Fruit fly (Drosophila melanogaster): ENCODE data around the gene Argk2.

Argk2 gene

dm6 chr3L:9051830-9052259 lies 4.6 kb downstream of the Argk2 start (continued):
- TF ChIP-seq CG17385 (GFP tag; optimal IDR thresholded peaks at IDR 0.05) (no peak), ci (GFP tag; IDR thresholded peaks at IDR 0.05) (no peak), CG9797 (GFP tag; optimal IDR thresholded peaks at IDR 0.05) (no peak), CG2889 (GFP tag; IDR thresholded peaks at IDR 0.05) (no peak), gcm2 (GFP tag; optimal IDR thresholded peaks at IDR 0.05) (no peak), CG1233 (GFP tag; optimal IDR thresholded peaks at IDR 0.05) (no peak), CG16779 (GFP tag; IDR thresholded peaks at IDR 0.05) (no peak), CG31365 (tag; optimal IDR thresholded peaks at IDR 0.05) (no peak), CG10543 (GFP tag; optimal IDR thresholded peaks at IDR 0.05) (no peak), CG9876 (GFP tag; optimal IDR thresholded peaks at IDR 0.05) (no peak), CG10431 (GFP tag; optimal IDR thresholded peaks at IDR 0.05) (no peak), vvl (GFP tag; IDR thresholded peaks at IDR 0.05) (no peak), Trl (optimal IDR thresholded peaks at IDR 0.05) (peak; percentile 47 to 51), Trl (GFP tag; optimal IDR thresholded peaks at IDR 0.05) (no peak), luna (GFP tag; optimal IDR thresholded peaks at IDR 0.05) (no peak), CG31388 (GFP tag; optimal IDR thresholded peaks at IDR 0.05) (no peak), CG11695 (GFP tag; IDR thresholded peaks at IDR 0.05) (peak; percentile 15; the same call in 1 of the 3 replicates), Usf (GFP tag; optimal IDR thresholded peaks at IDR 0.05) (no peak), CG11456 (GFP tag; IDR thresholded peaks at IDR 0.05) (no peak), CG15269 (tag; optimal IDR thresholded peaks at IDR 0.05) (no peak), Deaf1 (tag; optimal IDR thresholded peaks at IDR 0.05) (peak; percentile 94), gce (GFP tag; IDR thresholded peaks at IDR 0.05) (no peak), tgo (GFP tag; IDR thresholded peaks at IDR 0.05) (no peak), so (GFP tag; IDR thresholded peaks at IDR 0.05) (no peak), Awh (GFP tag; IDR thresholded peaks at IDR 0.05) (no peak), C15 (GFP tag; IDR thresholded peaks at IDR 0.05) (no peak), scrt (GFP tag; optimal IDR thresholded peaks at IDR 0.05) (peak; percentile 92), mam (GFP tag; optimal IDR thresholded peaks at IDR 0.05) (no peak), Ravus (GFP tag; IDR thresholded peaks at IDR 0.05) (no peak), kni (GFP tag; optimal IDR thresholded peaks at IDR 0.05) (peak; percentile 50), fru (optimal IDR thresholded peaks at IDR 0.05) (no peak), Tbp (GFP tag; optimal IDR thresholded peaks at IDR 0.05) (no peak), Dbx (GFP tag; IDR thresholded peaks at IDR 0.05) (no peak), CG31441 (GFP tag; IDR thresholded peaks at IDR 0.05) (no peak), Kr (GFP tag; optimal IDR thresholded peaks at IDR 0.05) (no peak), CG17612 (GFP tag; IDR thresholded peaks at IDR 0.05) (no peak), CG1832 (GFP tag; optimal IDR thresholded peaks at IDR 0.05) (no peak), CG13296 (GFP tag; optimal IDR thresholded peaks at IDR 0.05) (no peak), Adf1 (GFP tag; IDR thresholded peaks at IDR 0.05) (peak; percentile 40; the same call in 1 of the 2 replicates), tio (GFP tag; optimal IDR thresholded peaks at IDR 0.05) (no peak), caup (GFP tag; optimal IDR thresholded peaks at IDR 0.05; ENCODE audit: severe bottlenecking) (no peak), CG13894 (tag; optimal IDR thresholded peaks at IDR 0.05) (peak; percentile 68), CG17328 (GFP tag; IDR thresholded peaks at IDR 0.05) (no peak), hb (GFP tag; IDR thresholded peaks at IDR 0.05; ENCODE audit: partially characterized antibody) (no peak), crol (GFP tag; IDR thresholded peaks at IDR 0.05) (peak; percentile 69), gcm (GFP tag; optimal IDR thresholded peaks at IDR 0.05) (peak; percentile 14), rib (GFP tag; IDR thresholded peaks at IDR 0.05) (no peak), NC2α (GFP tag; optimal IDR thresholded peaks at IDR 0.05) (no peak), NC2β (GFP tag; optimal IDR thresholded peaks at IDR 0.05) (no peak), ewg (GFP tag; optimal IDR thresholded peaks at IDR 0.05) (peak; percentile 77), Nf-YC (tag; optimal IDR thresholded peaks at IDR 0.05) (peak; percentile 47), zfh2 (GFP tag; optimal IDR thresholded peaks at IDR 0.05) (no peak), emc (GFP tag; optimal IDR thresholded peaks at IDR 0.05) (no peak), Six4 (GFP tag; optimal IDR thresholded peaks at IDR 0.05) (no peak)
